Fruit fly (Drosophila melanogaster): Measurements from ENCODE around the gene Sfp24F.

Gene Sfp24F

dm6 chr2L:4410855-4411254, 31.0 kb downstream of the Sfp24F start, which contains the start of gene CG43055:
Gene CG43055 (plus strand): TSS chr2L:4411155.
- TF ChIP-seq N (GFP tag; optimal IDR thresholded peaks at IDR 0.05) (no peak), HLH106 (tag; optimal IDR thresholded peaks at IDR 0.05) (no peak), CG32264 (GFP tag; optimal IDR thresholded peaks at IDR 0.05) (no peak)

dm6 chr2L:4403013-4403604, 38.8 kb downstream of the Sfp24F start, which contains the start of gene Dim1:
Gene Dim1 (plus strand): TSS chr2L:4403251.
- TF ChIP-seq Rel (GFP tag; optimal IDR thresholded peaks at IDR 0.05) (no peak), Rel (tag; optimal IDR thresholded peaks at IDR 0.05) (peak; percentile 84), Hnf4 (GFP tag; optimal IDR thresholded peaks at IDR 0.05) (no peak), Myc (optimal IDR thresholded peaks at IDR 0.05) (no peak), fru (GFP tag; optimal IDR thresholded peaks at IDR 0.05) (no peak), HLH106 (tag; optimal IDR thresholded peaks at IDR 0.05) (no peak), brk (GFP tag; optimal IDR thresholded peaks at IDR 0.05) (no peak), GATAd (GFP tag; optimal IDR thresholded peaks at IDR 0.05) (no peak), rgr (GFP tag; optimal IDR thresholded peaks at IDR 0.05) (no peak), br (GFP tag; optimal IDR thresholded peaks at IDR 0.05) (no peak), woc (GFP tag; optimal IDR thresholded peaks at IDR 0.05) (no peak), Hr78 (GFP tag; optimal IDR thresholded peaks at IDR 0.05) (no peak), sage (GFP tag; optimal IDR thresholded peaks at IDR 0.05) (no peak), Hr83 (GFP tag; optimal IDR thresholded peaks at IDR 0.05; ENCODE audit: poor library complexity, severe bottlenecking) (peak; percentile 35), CG9705 (GFP tag; optimal IDR thresholded peaks at IDR 0.05) (peak; percentile 35), Jra (GFP tag; optimal IDR thresholded peaks at IDR 0.05) (no peak)

- TF ChIP-seq Hr83 (GFP tag; optimal IDR thresholded peaks at IDR 0.05; ENCODE audit: poor library complexity, severe bottlenecking), result no peak
- no peak for TF ChIP-seq pan (optimal IDR thresholded peaks at IDR 0.05)
- TF ChIP-seq foxo (GFP tag; optimal IDR thresholded peaks at IDR 0.05), result no peak
- TF ChIP-seq rgr (GFP tag; optimal IDR thresholded peaks at IDR 0.05), result no peak
These were observed 41.2 kb downstream of the Sfp24F start, which contains the start of gene CG33003 for dm6 chr2L:4400653-4401052. Gene CG33003 (plus strand): TSS chr2L:4400953.

dm6 chr2L:4393842-4394421, 47.9 kb downstream of the Sfp24F start, which contains the start of gene CG3652:
Gene CG3652 (minus strand): TSS chr2L:4393876.
- TF ChIP-seq Myc (optimal IDR thresholded peaks at IDR 0.05), result peak; percentile 71
- no peak for TF ChIP-seq foxo (GFP tag; optimal IDR thresholded peaks at IDR 0.05)
- TF ChIP-seq Dif (GFP tag; optimal IDR thresholded peaks at IDR 0.05; ENCODE audit: partially characterized antibody), result no peak
- TF ChIP-seq CG9705 (GFP tag; optimal IDR thresholded peaks at IDR 0.05), result peak; percentile 4
- no peak for TF ChIP-seq dsf (GFP tag; optimal IDR thresholded peaks at IDR 0.05; ENCODE audit: borderline replicate concordance)
- TF ChIP-seq HLH106 (tag; optimal IDR thresholded peaks at IDR 0.05), result peak; percentile 52
- TF ChIP-seq psq (GFP tag; optimal IDR thresholded peaks at IDR 0.05), result peak; percentile 29
- TF ChIP-seq jim (GFP tag; optimal IDR thresholded peaks at IDR 0.05), result no peak
- TF ChIP-seq OdsH (GFP tag; optimal IDR thresholded peaks at IDR 0.05), result peak; percentile 30
- peak; percentile 20 for TF ChIP-seq sv (GFP tag; optimal IDR thresholded peaks at IDR 0.05)

All from whole organism, wandering third instar larva.